Worm (Caenorhabditis elegans) whole organism, L1 larva: ENCODE data around the gene W03B1.5.

Source experiments
- ama-1 ChIP-seq: fragments of 150-350 bp; optimal IDR thresholded peaks from 2 replicates; lab custom pipeline; 2014
- egl-27 ChIP-seq, 2 experiments: fragments of 150-350 bp in 1 of 2; sonication (generic microtip); optimal IDR thresholded peaks; 3 replicates each; lab custom pipeline; 2017 to 2018; ENCODE audit warnings: missing biosample characterization in 2 of 2, missing genetic modification characterization in 2 of 2, missing genetic modification reagents in 2 of 2
- unc-86 ChIP-seq: sonication (generic microtip); optimal IDR thresholded peaks from 2 replicates; lab custom pipeline; 2016; ENCODE audit warnings: missing genetic modification characterization, missing compliant biosample characterization

DNA sequence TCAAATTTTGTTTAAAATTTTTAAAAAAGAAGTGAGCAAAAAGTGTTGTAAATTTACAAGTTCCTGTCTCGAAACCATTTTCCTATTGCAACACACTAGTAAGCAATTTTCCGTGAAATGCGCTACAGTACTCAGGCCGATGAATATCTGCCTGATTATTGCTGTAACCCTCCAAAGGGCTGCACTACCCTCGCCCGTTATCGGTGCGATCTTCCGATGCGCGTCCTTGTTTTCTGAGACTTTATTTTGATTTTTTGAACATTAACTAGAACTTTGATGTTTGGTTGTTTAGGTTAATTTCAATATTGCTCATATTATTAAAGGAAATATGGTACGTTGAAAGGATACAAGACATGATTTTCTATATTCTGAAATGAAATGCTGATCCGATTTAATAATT lies 10.0 kb upstream of the W03B1.5 start:
- TF ChIP-seq ama-1 (lab: Kevin White, UChicago) (no peak), unc-86 (no peak), egl-27 (tag; optimal IDR thresholded peaks at IDR 0.05; lab: Kevin White, UChicago) (no peak)
